Worm (Caenorhabditis elegans) whole organism, late embryonic: ENCODE results near the gene pam-1.

Experiments used
- C38D4.7 ChIP-seq: fragments of 200-800 bp; sonication (Bioruptor generic); optimal IDR thresholded peaks from 2 replicates; lab custom pipeline; 2018; ENCODE audit warnings: mild to moderate bottlenecking, missing genetic modification characterization, moderate library complexity, missing compliant biosample characterization
- F13H6.1 ChIP-seq: sonication (generic microtip); optimal IDR thresholded peaks from 2 replicates; lab custom pipeline; 2016; ENCODE audit warnings: missing genetic modification characterization, missing compliant biosample characterization
- K02D7.2 ChIP-seq: sonication (generic microtip); optimal IDR thresholded peaks from 2 replicates; lab custom pipeline; 2017; ENCODE audit warnings: mild to moderate bottlenecking, missing genetic modification characterization, missing compliant biosample characterization
- T23F11.4 ChIP-seq: fragments of 200-800 bp; sonication (Bioruptor generic); optimal IDR thresholded peaks from 2 replicates; lab custom pipeline; 2018; ENCODE audit warnings: mild to moderate bottlenecking, missing genetic modification characterization, missing compliant biosample characterization
- Y22D7AL.16 ChIP-seq: sonication (generic microtip); optimal IDR thresholded peaks from 2 replicates; lab custom pipeline; 2016; ENCODE audit warnings: missing genetic modification characterization, missing compliant biosample characterization
- ama-1 ChIP-seq: fragments of 150-350 bp; optimal IDR thresholded peaks from 2 replicates; lab custom pipeline; 2014
- ceh-18 ChIP-seq: sonication (generic microtip); optimal IDR thresholded peaks from 2 replicates; lab custom pipeline; 2016; ENCODE audit warnings: missing genetic modification characterization, missing compliant biosample characterization
- ceh-19 ChIP-seq: fragments of 200-800 bp; sonication (Bioruptor generic); optimal IDR thresholded peaks from 2 replicates; lab custom pipeline; 2018; ENCODE audit warnings: mild to moderate bottlenecking, missing genetic modification characterization, missing compliant biosample characterization
- ceh-2 ChIP-seq: sonication (generic microtip); optimal IDR thresholded peaks from 2 replicates; lab custom pipeline; 2016; ENCODE audit warnings: missing genotype, missing genetic modification characterization, missing compliant biosample characterization
- ceh-22 ChIP-seq: sonication (generic microtip); optimal IDR thresholded peaks from 2 replicates; lab custom pipeline; 2017; ENCODE audit warnings: missing biosample characterization, missing genetic modification characterization
- ceh-30 ChIP-seq: fragments of 150-350 bp; optimal IDR thresholded peaks from 2 replicates; lab custom pipeline; 2014; ENCODE audit warnings: missing biosample characterization, missing genetic modification characterization
- ceh-31 ChIP-seq: sonication (generic microtip); optimal IDR thresholded peaks from 2 replicates; lab custom pipeline; 2016; ENCODE audit warnings: missing genetic modification characterization, missing compliant biosample characterization
- ceh-48 ChIP-seq: sonication (generic microtip); optimal IDR thresholded peaks from 2 replicates; lab custom pipeline; 2016; ENCODE audit warnings: missing genetic modification characterization, inconsistent platforms, missing compliant biosample characterization
- ceh-6 ChIP-seq: fragments of 200-800 bp; sonication (Bioruptor generic); optimal IDR thresholded peaks from 2 replicates; lab custom pipeline; 2018; ENCODE audit warnings: mild to moderate bottlenecking, missing genetic modification characterization, missing compliant biosample characterization
- che-1 ChIP-seq: sonication (generic microtip); optimal IDR thresholded peaks from 2 replicates; lab custom pipeline; 2016; ENCODE audit warnings: mild to moderate bottlenecking, missing genetic modification characterization, missing compliant biosample characterization
- dmd-4 ChIP-seq: sonication (generic microtip); optimal IDR thresholded peaks from 2 replicates; lab custom pipeline; 2016; ENCODE audit warnings: borderline replicate concordance, missing genetic modification characterization, missing compliant biosample characterization
- elt-2 ChIP-seq: sonication (generic microtip); optimal IDR thresholded peaks from 2 replicates; lab custom pipeline; 2016; ENCODE audit warnings: missing genetic modification reagents, missing genetic modification characterization, missing compliant biosample characterization
- elt-4 ChIP-seq: sonication (generic microtip); optimal IDR thresholded peaks from 2 replicates; lab custom pipeline; 2016; ENCODE audit warnings: missing genetic modification characterization, missing compliant biosample characterization
- eyg-1 ChIP-seq: sonication (generic microtip); optimal IDR thresholded peaks from 2 replicates; lab custom pipeline; 2016; ENCODE audit warnings: missing genotype, missing genetic modification characterization, missing compliant biosample characterization
- fkh-10 ChIP-seq: fragments of 150-350 bp; optimal IDR thresholded peaks from 2 replicates; lab custom pipeline; 2014; ENCODE audit warnings: missing biosample characterization, missing genetic modification reagents, missing genetic modification characterization
- hlh-15 ChIP-seq: sonication (generic microtip); optimal IDR thresholded peaks from 2 replicates; lab custom pipeline; 2016; ENCODE audit warnings: missing genetic modification characterization, missing compliant biosample characterization
- hlh-30 ChIP-seq: sonication (generic microtip); optimal IDR thresholded peaks from 2 replicates; lab custom pipeline; 2017; ENCODE audit warnings: antibody characterized with exemption, missing genetic modification characterization, missing compliant biosample characterization; ENCODE audit not compliant: insufficient read depth
- hlh-6 ChIP-seq: sonication (generic microtip); optimal IDR thresholded peaks from 2 replicates; lab custom pipeline; 2016; ENCODE audit warnings: missing genotype, missing genetic modification characterization, missing compliant biosample characterization
- madf-2 ChIP-seq: sonication (generic microtip); optimal IDR thresholded peaks from 2 replicates; lab custom pipeline; 2017; ENCODE audit warnings: missing genetic modification characterization, missing compliant biosample characterization
- mec-3 ChIP-seq: sonication (generic microtip); optimal IDR thresholded peaks from 2 replicates; lab custom pipeline; 2016; ENCODE audit warnings: borderline replicate concordance, missing genetic modification characterization, missing compliant biosample characterization
- nfya-1 ChIP-seq: sonication (generic microtip); optimal IDR thresholded peaks from 2 replicates; lab custom pipeline; 2017; ENCODE audit warnings: missing genetic modification characterization, mild to moderate bottlenecking, missing compliant biosample characterization, antibody characterized with exemption, moderate library complexity
- nhr-232 ChIP-seq: sonication (generic microtip); optimal IDR thresholded peaks from 2 replicates; lab custom pipeline; 2016; ENCODE audit warnings: missing genetic modification characterization, missing compliant biosample characterization
- npax-4 ChIP-seq: sonication (generic microtip); optimal IDR thresholded peaks from 2 replicates; lab custom pipeline; 2016; ENCODE audit warnings: missing genetic modification characterization, missing compliant biosample characterization
- pag-3 ChIP-seq: sonication (generic microtip); optimal IDR thresholded peaks from 2 replicates; lab custom pipeline; 2016; ENCODE audit warnings: missing compliant biosample characterization, missing genetic modification characterization, borderline replicate concordance
- pat-9 ChIP-seq: fragments of 200-800 bp; sonication (Bioruptor generic); optimal IDR thresholded peaks from 2 replicates; lab custom pipeline; 2018; ENCODE audit warnings: mild to moderate bottlenecking, missing genetic modification characterization, moderate library complexity, missing compliant biosample characterization
- pax-1 ChIP-seq: fragments of 150-350 bp; optimal IDR thresholded peaks from 2 replicates; lab custom pipeline; 2014; ENCODE audit warnings: missing biosample characterization, missing genetic modification characterization
- pha-4 ChIP-seq: fragments of 150-350 bp; optimal IDR thresholded peaks from 2 replicates; lab custom pipeline; 2018; ENCODE audit warnings: missing biosample characterization, missing genetic modification reagents, missing genetic modification characterization
- pqm-1 ChIP-seq: sonication (generic microtip); optimal IDR thresholded peaks from 2 replicates; lab custom pipeline; 2016; ENCODE audit warnings: missing genetic modification characterization, missing compliant biosample characterization
- pros-1 ChIP-seq: fragments of 150-350 bp; optimal IDR thresholded peaks from 2 replicates; lab custom pipeline; 2014; ENCODE audit warnings: missing biosample characterization, missing genetic modification reagents, missing genetic modification characterization
- ref-2 ChIP-seq: sonication (generic microtip); optimal IDR thresholded peaks from 2 replicates; lab custom pipeline; 2016; ENCODE audit warnings: missing genetic modification characterization, missing compliant biosample characterization
- rnt-1 ChIP-seq: sonication (generic microtip); optimal IDR thresholded peaks from 2 replicates; lab custom pipeline; 2016; ENCODE audit warnings: missing genetic modification characterization, missing compliant biosample characterization
- sox-4 ChIP-seq: sonication (generic microtip); optimal IDR thresholded peaks from 2 replicates; lab custom pipeline; 2017; ENCODE audit warnings: mild to moderate bottlenecking, missing genetic modification characterization, inconsistent platforms, missing compliant biosample characterization
- syd-9 ChIP-seq: sonication (generic microtip); optimal IDR thresholded peaks from 2 replicates; lab custom pipeline; 2016; ENCODE audit warnings: mild to moderate bottlenecking, missing genetic modification characterization, moderate library complexity, missing compliant biosample characterization
- tbx-2 ChIP-seq: sonication (generic microtip); optimal IDR thresholded peaks from 2 replicates; lab custom pipeline; 2016; ENCODE audit warnings: missing genetic modification characterization, missing compliant biosample characterization
- unc-3 ChIP-seq, 2 experiments: fragments of 200-800 bp in 1 of 2; sonication (Bioruptor generic) in 1 of 2; sonication (generic microtip) in 1 of 2; conservative IDR thresholded peaks in 1 of 2; optimal IDR thresholded peaks in 1 of 2; 2 replicates each; pipeline versions ENCODE4 v1.3.6 to Lab custom; 2016 to 2022; ENCODE audit warnings: missing compliant biosample characterization in 2 of 2, missing genetic modification characterization in 2 of 2, missing genetic modification reagents in 1 of 2
- unc-42 ChIP-seq: sonication (generic microtip); optimal IDR thresholded peaks from 2 replicates; lab custom pipeline; 2016; ENCODE audit warnings: missing genotype, missing genetic modification characterization, missing compliant biosample characterization
- unc-55 ChIP-seq: sonication (generic microtip); optimal IDR thresholded peaks from 2 replicates; lab custom pipeline; 2017; ENCODE audit warnings: missing biosample characterization, missing genetic modification reagents, missing genetic modification characterization
- unc-86 ChIP-seq: sonication (generic microtip); optimal IDR thresholded peaks from 2 replicates; lab custom pipeline; 2016; ENCODE audit warnings: missing genetic modification characterization, missing compliant biosample characterization
- ztf-16 ChIP-seq: sonication (generic microtip); optimal IDR thresholded peaks from 2 replicates; lab custom pipeline; 2017; ENCODE audit warnings: missing genetic modification characterization, missing compliant biosample characterization

pam-1 gene

DNA sequence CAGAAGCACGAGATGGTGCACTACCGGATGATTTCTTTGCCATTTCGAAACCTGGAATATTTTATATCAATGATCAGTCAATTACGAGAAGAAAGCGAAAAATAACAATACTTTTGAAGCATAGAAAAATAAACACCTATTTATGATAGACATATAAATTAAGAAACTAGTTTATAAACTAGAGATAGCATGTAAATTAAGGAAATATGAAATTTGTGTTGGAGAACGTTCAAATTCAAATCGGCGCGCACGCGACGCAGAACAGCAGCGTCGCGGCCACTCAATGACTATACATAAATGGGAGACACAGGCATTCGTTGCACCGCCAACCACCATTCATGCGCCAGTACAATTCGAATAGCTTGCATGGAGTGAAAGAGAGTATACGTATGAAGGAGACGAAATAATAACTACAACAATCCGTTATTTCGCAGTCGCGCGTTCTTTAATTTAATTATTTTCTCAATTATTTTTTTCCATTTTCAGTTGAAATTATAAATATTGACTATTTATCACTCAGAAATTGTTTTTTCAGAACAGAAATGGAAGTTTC is 29.5 kb upstream of the pam-1 start, which contains the start of the genes cec-5 and nol-10 (continued):
- no peak for TF ChIP-seq F13H6.1 (tag; lab: Kevin White, UChicago)
- no peak for TF ChIP-seq fkh-10 (GFP tag; lab: Kevin White, UChicago)
- no peak for TF ChIP-seq C38D4.7 (GFP tag; lab: Kevin White, UChicago)
- no peak for TF ChIP-seq pros-1 (tag; lab: Kevin White, UChicago)

DNA sequence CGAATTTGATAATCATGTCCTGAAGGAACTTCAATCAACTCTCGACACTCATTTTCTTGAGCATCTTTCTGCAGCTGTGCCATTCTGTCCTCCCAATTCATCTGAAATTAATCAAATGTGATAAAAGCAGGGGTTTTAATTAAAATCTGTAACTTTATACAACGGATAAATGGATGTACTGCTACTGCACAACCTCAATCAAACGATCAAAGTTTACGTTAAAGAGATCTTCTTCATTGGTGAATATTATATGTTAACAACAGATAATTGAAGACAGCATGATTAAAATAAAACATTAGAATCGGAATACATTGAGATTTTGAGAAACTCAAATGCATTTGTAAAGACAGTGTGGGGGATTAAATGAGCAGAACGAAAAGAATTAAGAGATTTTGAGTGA is 27.7 kb upstream of the pam-1 start, which contains the start of gene F32E10.5:
Gene F32E10.5, minus strand, starts transcription at position 101 of the 400 bp plus-strand sequence.
- TF ChIP-seq pag-3 (tag; lab: Kevin White, UChicago): no peak
- no peak for TF ChIP-seq pqm-1
- TF ChIP-seq unc-3 (GFP tag; conservative IDR thresholded peaks at IDR 0.05; lab: Robert Waterston, UW): no peak
- no peak for TF ChIP-seq unc-3 (tag; optimal IDR thresholded peaks at IDR 0.05; lab: Kevin White, UChicago)
- TF ChIP-seq elt-4 (tag; lab: Kevin White, UChicago): no peak
- TF ChIP-seq ceh-31 (tag; lab: Kevin White, UChicago): no peak
- no peak for TF ChIP-seq pat-9
- no peak for TF ChIP-seq che-1 (tag; lab: Kevin White, UChicago)
- TF ChIP-seq T23F11.4: no peak
- TF ChIP-seq ceh-48 (tag; lab: Kevin White, UChicago): no peak

DNA sequence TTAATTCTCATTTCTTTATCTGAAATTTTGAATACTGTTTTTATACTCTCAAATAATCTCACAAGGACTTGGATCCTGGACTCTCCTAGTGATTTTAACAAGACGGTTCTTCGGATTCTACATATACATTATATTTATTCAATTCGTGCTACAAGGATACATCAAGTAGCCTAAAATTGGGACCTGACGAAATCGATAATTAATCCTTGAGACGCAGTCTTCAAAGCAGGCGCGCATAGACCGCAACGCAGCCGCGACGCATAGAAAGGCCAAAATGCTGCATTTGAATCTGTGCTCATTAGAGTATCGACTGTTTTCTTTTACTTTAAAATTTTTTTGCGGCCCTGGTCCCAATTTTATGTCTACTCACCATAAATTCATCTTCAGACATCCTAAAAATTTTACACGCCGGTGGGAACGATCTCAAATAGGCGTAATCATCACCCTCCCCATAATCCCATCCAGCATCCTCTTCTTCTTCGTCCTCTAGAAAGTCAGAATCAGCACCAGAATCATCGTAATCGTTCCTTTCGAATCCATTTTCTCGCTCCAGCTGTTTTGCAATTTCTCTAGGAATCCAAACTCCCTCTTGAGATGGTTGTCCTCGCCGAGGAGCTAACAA is 24.6 kb upstream of the pam-1 start, which contains the start of gene cec-4:
Gene cec-4, plus strand, starts transcription at position 572 of the 622 bp plus-strand sequence.
- TF ChIP-seq npax-4: no peak
- peak; percentile 20 for TF ChIP-seq ceh-48 (tag; lab: Kevin White, UChicago)
- no peak for TF ChIP-seq ceh-2 (tag; lab: Kevin White, UChicago)
- no peak for TF ChIP-seq ceh-31 (tag; lab: Kevin White, UChicago)
- TF ChIP-seq Y22D7AL.16 (tag; lab: Kevin White, UChicago): no peak

DNA sequence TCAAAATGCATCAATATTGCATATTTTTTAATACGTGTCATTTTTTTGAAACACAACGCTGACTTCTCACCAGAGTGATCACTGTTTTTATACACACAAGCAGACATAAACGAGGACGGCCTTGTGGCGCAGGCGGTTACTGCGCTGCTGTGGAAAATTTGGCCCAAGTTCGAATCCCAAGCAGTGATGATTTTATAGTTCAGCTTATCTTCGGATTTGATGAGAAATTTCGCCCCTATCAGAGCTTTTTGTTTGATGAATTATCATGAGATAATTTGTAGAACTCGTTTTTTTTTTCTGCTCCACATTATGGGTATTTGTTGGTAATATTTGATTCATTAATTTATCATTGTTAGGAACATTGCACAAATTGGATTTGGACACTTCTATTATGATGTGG is 23.3 kb upstream of the pam-1 start:
- no peak for TF ChIP-seq pax-1 (tag; lab: Kevin White, UChicago)
- peak; percentile 69 for TF ChIP-seq hlh-30
- TF ChIP-seq nhr-232 (tag; lab: Kevin White, UChicago): peak; percentile 92
- TF ChIP-seq ceh-30 (tag; lab: Kevin White, UChicago): peak; percentile 68
- TF ChIP-seq ref-2 (tag; lab: Kevin White, UChicago): peak; percentile 93
- no peak for TF ChIP-seq ama-1
- TF ChIP-seq unc-55 (GFP tag; lab: Kevin White, UChicago): no peak
- TF ChIP-seq ceh-6: peak; percentile 97
- peak; percentile 97 for TF ChIP-seq pat-9
- TF ChIP-seq ztf-16: peak; percentile 97
- peak; percentile 92 for TF ChIP-seq dmd-4 (tag; lab: Kevin White, UChicago)
- TF ChIP-seq ceh-22 (tag; lab: Kevin White, UChicago): peak; percentile 40
- peak; percentile 92 for TF ChIP-seq ceh-18 (tag; lab: Kevin White, UChicago)
- TF ChIP-seq hlh-6 (tag; lab: Kevin White, UChicago): peak; percentile 98
- TF ChIP-seq unc-42 (tag; lab: Kevin White, UChicago): peak; percentile 72
- TF ChIP-seq nfya-1 (tag; lab: Kevin White, UChicago): peak; percentile 82
- TF ChIP-seq hlh-15 (tag; lab: Kevin White, UChicago): peak; percentile 93
- TF ChIP-seq unc-3 (GFP tag; conservative IDR thresholded peaks at IDR 0.05; lab: Robert Waterston, UW): peak; percentile 95
- TF ChIP-seq unc-3 (tag; optimal IDR thresholded peaks at IDR 0.05; lab: Kevin White, UChicago): peak; percentile 94
- TF ChIP-seq elt-4 (tag; lab: Kevin White, UChicago): no peak
- peak; percentile 88 for TF ChIP-seq eyg-1 (tag; lab: Kevin White, UChicago)
- peak; percentile 94 for TF ChIP-seq npax-4
- peak; percentile 96 for TF ChIP-seq madf-2 (tag; lab: Kevin White, UChicago)
- TF ChIP-seq rnt-1 (tag; lab: Kevin White, UChicago): peak; percentile 94
- TF ChIP-seq ceh-19 (GFP tag; lab: Kevin White, UChicago): peak; percentile 94
- TF ChIP-seq elt-2 (tag; lab: Kevin White, UChicago): peak; percentile 98
- peak; percentile 94 for TF ChIP-seq unc-86 (tag; lab: Kevin White, UChicago)
- no peak for TF ChIP-seq pha-4 (tag; lab: Kevin White, UChicago)
- TF ChIP-seq K02D7.2: peak; percentile 96
- TF ChIP-seq syd-9: peak; percentile 96
- TF ChIP-seq tbx-2 (tag; lab: Kevin White, UChicago): peak; percentile 94
- peak; percentile 22 for TF ChIP-seq pros-1 (tag; lab: Kevin White, UChicago)
- peak; percentile 95 for TF ChIP-seq C38D4.7 (GFP tag; lab: Kevin White, UChicago)
- TF ChIP-seq mec-3 (tag; lab: Kevin White, UChicago): peak; percentile 77
- TF ChIP-seq sox-4 (tag; lab: Kevin White, UChicago): peak; percentile 96
